Worm (Caenorhabditis elegans): ENCODE results near the gene F59B10.5.

The F59B10.5 gene

ce11 chrII:10545924-10546783 is 22.7 kb upstream of the F59B10.5 start:
- TF ChIP-seq pha-4 (tag; optimal IDR thresholded peaks at IDR 0.05), result peak; percentile 3
- TF ChIP-seq eor-1 (tag; optimal IDR thresholded peaks at IDR 0.05), result peak in 1 of 2 experiments; percentile 28
- peak; percentile 70 for TF ChIP-seq ama-1 (optimal IDR thresholded peaks at IDR 0.05)
- no peak for TF ChIP-seq elt-1 (tag; optimal IDR thresholded peaks at IDR 0.05)
- peak; percentile 16 for TF ChIP-seq nfya-1 (tag; optimal IDR thresholded peaks at IDR 0.05; ENCODE audit: insufficient read depth)
- TF ChIP-seq nhr-43 (tag; optimal IDR thresholded peaks at IDR 0.05; ENCODE audit: poor library complexity, severe bottlenecking), result peak; percentile 37

ce11 chrII:10545213-10545612 is 21.7 kb upstream of the F59B10.5 start:
- TF ChIP-seq nhr-25 (tag; optimal IDR thresholded peaks at IDR 0.05) (peak; percentile 65), ama-1 (optimal IDR thresholded peaks at IDR 0.05) (peak; percentile 38), nhr-43 (tag; optimal IDR thresholded peaks at IDR 0.05; ENCODE audit: poor library complexity, severe bottlenecking) (peak; percentile 50), tbx-2 (tag; optimal IDR thresholded peaks at IDR 0.05) (no peak)

ce11 chrII:10544374-10544908 is 21.0 kb upstream of the F59B10.5 start:
- peak; percentile 1 for TF ChIP-seq tbx-2 (tag; optimal IDR thresholded peaks at IDR 0.05)
- TF ChIP-seq fkh-2 (tag; optimal IDR thresholded peaks at IDR 0.05), result no peak
- peak; percentile 95 for TF ChIP-seq ama-1 (optimal IDR thresholded peaks at IDR 0.05)
- peak; percentile 26 for TF ChIP-seq ztf-4 (tag; optimal IDR thresholded peaks at IDR 0.05)

- TF ChIP-seq pha-4 (tag; optimal IDR thresholded peaks at IDR 0.05), result peak; percentile 27
- no peak for TF ChIP-seq ceh-9 (tag; optimal IDR thresholded peaks at IDR 0.05)
- no peak for TF ChIP-seq nhr-237 (tag; optimal IDR thresholded peaks at IDR 0.05)
- TF ChIP-seq egl-5 (tag; optimal IDR thresholded peaks at IDR 0.05), result no peak
- peak; percentile 7 for TF ChIP-seq elt-1 (tag; optimal IDR thresholded peaks at IDR 0.05)
- TF ChIP-seq unc-39 (tag; optimal IDR thresholded peaks at IDR 0.05), result no peak
- TF ChIP-seq nhr-43 (tag; optimal IDR thresholded peaks at IDR 0.05; ENCODE audit: poor library complexity, severe bottlenecking), result no peak
- no peak for TF ChIP-seq daf-12 (tag; optimal IDR thresholded peaks at IDR 0.05)
- peak; percentile 8 for TF ChIP-seq nhr-25 (tag; optimal IDR thresholded peaks at IDR 0.05)
- TF ChIP-seq jun-1 (tag; optimal IDR thresholded peaks at IDR 0.05), result peak; percentile 9
- TF ChIP-seq sea-2 (GFP tag; optimal IDR thresholded peaks at IDR 0.05), result no peak
- TF ChIP-seq hmg-11 (tag; optimal IDR thresholded peaks at IDR 0.05), result no peak
- no peak for TF ChIP-seq tbx-2 (tag; optimal IDR thresholded peaks at IDR 0.05)
- TF ChIP-seq nhr-28 (tag; optimal IDR thresholded peaks at IDR 0.05), result no peak
- TF ChIP-seq ceh-82 (tag; optimal IDR thresholded peaks at IDR 0.05), result no peak
- TF ChIP-seq nhr-77 (tag; optimal IDR thresholded peaks at IDR 0.05), result no peak
- TF ChIP-seq lin-39 (tag; optimal IDR thresholded peaks at IDR 0.05), result no peak
- TF ChIP-seq elt-3 (tag; optimal IDR thresholded peaks at IDR 0.05), result peak in 1 of 3 experiments; percentile 11
- TF ChIP-seq egl-27 (tag; optimal IDR thresholded peaks at IDR 0.05), result no peak
- peak; percentile 47 for TF ChIP-seq ama-1 (optimal IDR thresholded peaks at IDR 0.05)
These were observed 20.1 kb upstream of the F59B10.5 start for ce11 chrII:10543457-10544137.

ce11 chrII:10542654-10543456 is 19.4 kb upstream of the F59B10.5 start:
- TF ChIP-seq jun-1 (tag; optimal IDR thresholded peaks at IDR 0.05) (peak; percentile 12), egl-5 (tag; optimal IDR thresholded peaks at IDR 0.05) (no peak), ama-1 (optimal IDR thresholded peaks at IDR 0.05) (peak; percentile 90), ztf-4 (tag; optimal IDR thresholded peaks at IDR 0.05) (peak; percentile 62), nhr-25 (tag; optimal IDR thresholded peaks at IDR 0.05) (peak; percentile 69), nhr-23 (tag; optimal IDR thresholded peaks at IDR 0.05) (peak; percentile 50), nhr-43 (tag; optimal IDR thresholded peaks at IDR 0.05; ENCODE audit: poor library complexity, severe bottlenecking) (peak; percentile 70), lin-15B (tag; optimal IDR thresholded peaks at IDR 0.05) (no peak), nfya-1 (tag; optimal IDR thresholded peaks at IDR 0.05; ENCODE audit: insufficient read depth) (peak; percentile 40), nhr-11 (tag; optimal IDR thresholded peaks at IDR 0.05) (peak; percentile 1)

Data from whole organism, L3 larva.